Worm (Caenorhabditis elegans) whole organism, young adult: Measurements from ENCODE around the gene F28C6.9.

Experiments
- F49E8.2 ChIP-seq: sonication (generic microtip); optimal IDR thresholded peaks from 3 replicates; lab custom pipeline; 2017; ENCODE audit warnings: missing genetic modification characterization, mild to moderate bottlenecking, missing compliant biosample characterization, antibody characterized with exemption, moderate library complexity; ENCODE audit not compliant: insufficient read depth
- K11D2.4 ChIP-seq: fragments of 200-800 bp; sonication (Bioruptor generic); IDR thresholded peaks from 2 replicates; pipeline ENCODE4 v1.3.6; 2022; ENCODE audit warnings: missing genetic modification reagents, missing genetic modification characterization, missing compliant biosample characterization
- atf-7 ChIP-seq: sonication (generic microtip); optimal IDR thresholded peaks from 2 replicates; lab custom pipeline; 2017; ENCODE audit warnings: mild to moderate bottlenecking, missing genetic modification characterization, missing compliant biosample characterization
- ceh-91 ChIP-seq: fragments of 200-800 bp; sonication (Bioruptor generic); IDR thresholded peaks from 2 replicates; pipeline ENCODE4 v1.3.6; 2022; ENCODE audit warnings: missing genetic modification reagents, missing genetic modification characterization, missing compliant biosample characterization
- dpl-1 ChIP-seq: fragments of 150-350 bp; optimal IDR thresholded peaks from 2 replicates; lab custom pipeline; 2014; ENCODE audit warnings: missing biosample characterization, missing genetic modification reagents, missing genetic modification characterization
- egl-44 ChIP-seq: fragments of 200-800 bp; sonication (Bioruptor generic); IDR thresholded peaks from 2 replicates; pipeline ENCODE4 v1.3.6; 2022; ENCODE audit warnings: missing genetic modification reagents, missing genetic modification characterization, missing compliant biosample characterization
- him-1 ChIP-seq: sonication (generic microtip); optimal IDR thresholded peaks from 2 replicates; lab custom pipeline; 2016; ENCODE audit warnings: missing genotype, missing genetic modification reagents, missing genetic modification characterization, missing compliant biosample characterization
- lsy-27 ChIP-seq: sonication (generic microtip); optimal IDR thresholded peaks from 2 replicates; lab custom pipeline; 2017; ENCODE audit warnings: missing genetic modification characterization, mild to moderate bottlenecking, missing compliant biosample characterization, antibody characterized with exemption, missing genotype, borderline replicate concordance; ENCODE audit not compliant: insufficient read depth
- pbrm-1 ChIP-seq: fragments of 200-800 bp; sonication (Bioruptor generic); IDR thresholded peaks from 2 replicates; pipeline ENCODE4 v1.3.6; 2022; ENCODE audit warnings: missing genetic modification reagents, missing genetic modification characterization, missing compliant biosample characterization
- ztf-26 ChIP-seq: sonication (generic microtip); optimal IDR thresholded peaks from 2 replicates; lab custom pipeline; 2017; ENCODE audit warnings: missing genetic modification characterization, missing compliant biosample characterization

DNA sequence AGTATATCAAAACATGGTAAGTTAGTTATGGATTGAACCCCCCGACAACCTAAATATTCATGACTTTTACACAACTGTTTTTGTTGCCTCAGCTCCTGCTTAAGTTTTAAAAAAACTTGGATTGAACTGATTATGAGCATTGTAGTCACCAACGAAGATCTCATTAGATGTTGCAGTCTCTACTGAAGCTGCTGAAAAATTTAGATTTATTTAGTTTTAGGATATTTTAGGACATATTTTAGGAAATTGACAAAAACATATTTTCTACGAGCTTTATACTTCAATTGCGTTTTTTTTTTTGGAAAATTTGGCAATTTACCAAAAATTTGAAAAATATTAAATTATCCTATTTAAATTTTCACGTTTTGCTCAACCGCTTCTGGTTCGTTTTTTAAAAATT, 48.0 kb downstream of the F28C6.9 start, which contains the start of gene F54C9.14:
- TF ChIP-seq F49E8.2 (tag; lab: Kevin White, UChicago) (no peak), K11D2.4 (GFP tag; lab: Robert Waterston, UW) (no peak), ztf-26 (tag; lab: Kevin White, UChicago) (no peak), egl-44 (GFP tag; lab: Robert Waterston, UW) (no peak), dpl-1 (GFP tag; lab: Kevin White, UChicago) (no peak), atf-7 (tag; lab: Kevin White, UChicago) (no peak), pbrm-1 (GFP tag; lab: Robert Waterston, UW) (no peak), lsy-27 (tag; lab: Kevin White, UChicago) (no peak), him-1 (tag; lab: Kevin White, UChicago) (no peak), ceh-91 (no peak)
